Fruit fly (Drosophila melanogaster): ENCODE measurements around the gene dop.

DNA sequence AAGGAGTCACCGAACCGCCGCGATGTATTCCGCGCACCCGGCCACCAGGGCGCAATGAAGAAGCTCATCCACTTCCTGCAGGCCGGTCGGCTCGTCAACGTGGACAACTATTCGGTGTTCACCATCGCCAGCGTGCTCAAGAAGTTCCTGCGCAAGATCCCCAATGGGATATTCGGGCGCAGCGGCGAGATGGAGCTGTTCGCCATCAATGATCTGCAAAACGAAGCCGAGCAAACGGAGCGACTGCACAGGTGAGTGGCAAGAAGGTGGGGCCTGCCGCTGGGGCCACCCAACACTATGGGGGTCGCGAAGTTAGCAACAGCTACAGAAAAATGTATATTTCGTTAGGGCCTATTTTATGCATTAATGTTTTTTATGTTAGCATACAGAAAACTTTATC, 23.9 kb downstream of the dop start:
- TF ChIP-seq Hnf4 (GFP tag; optimal IDR thresholded peaks at IDR 0.05) (no peak), psq (GFP tag; optimal IDR thresholded peaks at IDR 0.05) (no peak), Myc (optimal IDR thresholded peaks at IDR 0.05) (no peak), h (GFP tag; optimal IDR thresholded peaks at IDR 0.05) (no peak), HLH106 (tag; optimal IDR thresholded peaks at IDR 0.05) (no peak), dmrt93B (GFP tag; optimal IDR thresholded peaks at IDR 0.05) (no peak), CG9705 (GFP tag; optimal IDR thresholded peaks at IDR 0.05) (no peak), Abd-B (GFP tag; optimal IDR thresholded peaks at IDR 0.05) (no peak), lola (GFP tag; optimal IDR thresholded peaks at IDR 0.05) (no peak), Hr78 (GFP tag; optimal IDR thresholded peaks at IDR 0.05) (no peak)
